Fruit fly (Drosophila melanogaster) Kc167 (cell line): ENCODE measurements around the gene Ipk2.

Experiments used
- Sin3A ChIP-seq: fragments of >200 bp; optimal IDR thresholded peaks from 2 replicates; lab custom pipeline; 2018; ENCODE audit warnings: missing external identifiers
- insv ChIP-seq: fragments of >200 bp; optimal IDR thresholded peaks from 3 replicates; lab custom pipeline; 2018; ENCODE audit warnings: missing external identifiers
- psq ChIP-seq: fragments of >200 bp; optimal IDR thresholded peaks from 2 replicates; lab custom pipeline; 2017; ENCODE audit warnings: missing external identifiers
- ttk ChIP-seq: sonication (Bioruptor generic); optimal IDR thresholded peaks from 2 replicates; lab custom pipeline; 2017; ENCODE audit warnings: missing external identifiers

dm6 chr2L:612778-613177 is 38.7 kb upstream of the Ipk2 start:
- TF ChIP-seq psq (lab: Kevin White, UChicago) (no peak), insv (lab: Kevin White, UChicago) (no peak), ttk (lab: Kevin White, UChicago) (no peak), Sin3A (no peak)
